Fruit fly (Drosophila melanogaster): ENCODE results near the gene CG4239.

DNA sequence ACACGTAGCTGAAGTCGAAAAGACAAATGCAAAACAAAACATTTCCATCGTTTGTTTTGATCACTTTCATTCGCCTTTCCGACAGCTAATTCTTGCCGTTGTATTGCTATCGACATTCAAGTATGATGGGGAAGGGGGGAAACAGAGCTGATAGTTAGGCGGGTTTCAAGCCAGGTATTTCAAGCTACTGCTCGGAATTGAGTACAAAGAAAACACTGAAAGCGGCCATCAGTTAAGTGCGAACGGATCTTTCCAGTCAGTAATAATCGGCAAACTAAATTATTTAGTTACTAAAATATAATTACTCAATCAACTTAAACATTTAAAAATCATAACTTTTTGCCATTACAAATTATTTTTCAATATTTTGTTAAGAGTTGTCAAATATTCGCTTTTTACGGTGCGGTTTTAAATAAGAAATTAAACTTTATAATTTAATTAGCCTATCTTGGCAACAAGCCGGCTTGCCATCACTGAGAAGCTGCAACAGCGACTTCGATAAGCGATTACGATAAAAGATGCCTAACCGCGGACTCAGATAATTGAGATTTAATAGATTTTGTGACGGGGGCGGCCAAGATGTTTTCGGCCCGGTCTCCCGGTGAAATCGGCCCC is 42.8 kb downstream of the CG4239 start:
- TF ChIP-seq CG8478 (optimal IDR thresholded peaks at IDR 0.05) (no peak), CTCF (optimal IDR thresholded peaks at IDR 0.05) (no peak)
